Worm (Caenorhabditis elegans): Measurements from ENCODE around the gene ctsa-3.2.

ctsa-3.2 gene

DNA sequence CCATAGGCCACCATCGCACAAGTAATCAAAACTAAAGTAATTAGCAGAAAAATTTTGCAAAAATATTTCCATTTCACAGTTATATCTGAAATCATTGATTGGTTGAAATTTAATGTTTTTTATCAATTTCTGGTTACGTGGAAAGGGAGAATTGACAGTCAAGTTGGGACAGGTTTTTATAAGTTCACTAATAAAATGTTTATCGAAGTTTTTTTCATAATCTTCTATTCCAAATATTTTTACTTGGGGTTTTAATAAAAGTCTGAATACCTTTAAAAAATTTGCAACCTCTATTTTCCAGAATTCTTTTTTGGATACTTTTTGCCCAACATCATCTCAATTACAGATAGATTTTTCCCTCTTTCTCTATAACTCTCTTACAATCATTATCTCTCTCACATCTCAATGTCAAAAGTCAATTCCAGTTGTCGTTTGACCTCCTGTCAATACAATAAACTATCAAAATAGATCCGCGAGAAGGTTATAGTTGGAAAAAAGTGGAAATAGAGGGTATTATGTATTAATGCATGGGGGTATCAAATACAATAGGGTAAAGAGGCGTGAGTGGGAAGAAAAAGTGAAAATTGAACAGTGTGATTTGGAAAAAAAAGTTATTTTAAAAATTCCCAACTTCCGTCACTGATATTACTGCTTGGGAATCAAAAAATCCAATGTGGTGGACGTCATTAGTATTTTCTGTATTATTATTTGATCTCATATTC, at the start of gene ctsa-3.2, which contains the start of gene chil-2:
TSS of gene ctsa-3.2 (plus strand) at position 672 of the 722 bp plus-strand sequence.
TSS of gene chil-2 (minus strand) at position 101 of the 722 bp plus-strand sequence.
- TF ChIP-seq hmg-4 (GFP tag; optimal IDR thresholded peaks at IDR 0.05) (no peak), ceh-13 (GFP tag; optimal IDR thresholded peaks at IDR 0.05) (no peak), hmbx-1 (tag; optimal IDR thresholded peaks at IDR 0.05) (no peak), flt-1 (GFP tag; IDR thresholded peaks at IDR 0.05) (no peak), scrt-1 (GFP tag; IDR thresholded peaks at IDR 0.05) (no peak), F13C5.2 (tag; optimal IDR thresholded peaks at IDR 0.05) (no peak), B0310.2 (tag; optimal IDR thresholded peaks at IDR 0.05) (no peak), ceh-36 (tag; optimal IDR thresholded peaks at IDR 0.05) (no peak)

DNA sequence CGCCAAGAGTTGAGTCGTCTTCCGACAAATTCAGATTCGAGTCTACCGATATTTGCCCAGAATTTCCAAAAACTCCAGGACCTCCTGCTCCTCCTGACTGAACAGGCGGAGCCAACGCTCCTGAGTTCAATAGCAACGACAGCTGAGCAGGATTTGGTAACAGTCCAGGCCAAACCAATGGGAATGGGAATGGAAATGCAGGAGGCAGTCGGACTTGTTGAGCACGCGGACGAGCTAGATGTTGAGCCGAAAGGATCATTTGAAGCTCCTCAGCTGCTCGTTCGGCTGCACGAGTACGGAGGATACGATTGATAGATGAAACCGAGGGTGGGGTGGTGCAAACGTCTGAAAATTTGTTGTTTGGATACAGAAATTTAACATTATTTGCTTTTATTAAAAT, 48.0 kb upstream of the ctsa-3.2 start:
- TF ChIP-seq ama-1 (optimal IDR thresholded peaks at IDR 0.05) = no peak
- no peak for TF ChIP-seq hmbx-1 (tag; optimal IDR thresholded peaks at IDR 0.05)
- no peak for TF ChIP-seq B0310.2 (tag; optimal IDR thresholded peaks at IDR 0.05)
- TF ChIP-seq tbx-37 (GFP tag; conservative IDR thresholded peaks at IDR 0.05) = no peak

ce11 chrII:9827852-9828251, 47.1 kb upstream of the ctsa-3.2 start, which contains the start of gene eyg-1:
eyg-1 (minus strand) TSS chrII:9827952.
- TF ChIP-seq tbx-37 (GFP tag; conservative IDR thresholded peaks at IDR 0.05) (no peak), hnd-1 (tag; optimal IDR thresholded peaks at IDR 0.05) (no peak), B0310.2 (tag; optimal IDR thresholded peaks at IDR 0.05) (no peak), pes-1 (GFP tag; IDR thresholded peaks at IDR 0.05) (no peak), tra-4 (tag; optimal IDR thresholded peaks at IDR 0.05) (no peak), hmg-4 (GFP tag; optimal IDR thresholded peaks at IDR 0.05) (no peak), ceh-13 (GFP tag; optimal IDR thresholded peaks at IDR 0.05) (no peak), ceh-36 (tag; optimal IDR thresholded peaks at IDR 0.05) (no peak)

DNA sequence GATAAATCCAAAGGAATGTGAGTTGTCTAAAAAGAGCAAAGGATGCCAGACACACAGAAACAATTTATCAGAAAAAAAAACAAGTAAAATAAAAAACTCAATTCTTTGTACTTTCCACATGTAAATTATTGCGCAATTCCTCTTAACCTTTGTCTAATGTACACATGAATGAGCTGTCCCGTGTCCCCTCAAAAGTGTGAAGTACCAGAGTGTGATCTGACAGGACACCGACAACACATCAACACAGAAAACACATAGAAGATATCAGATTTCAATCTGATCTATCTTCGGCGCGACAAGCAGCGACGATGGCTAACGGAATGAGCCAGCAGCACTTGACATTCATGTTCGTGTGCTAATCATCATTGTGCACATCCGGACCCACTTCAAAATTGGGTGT, 46.5 kb upstream of the ctsa-3.2 start:
- TF ChIP-seq flt-1 (GFP tag; IDR thresholded peaks at IDR 0.05) (no peak), scrt-1 (GFP tag; IDR thresholded peaks at IDR 0.05) (no peak), tbx-11 (GFP tag; IDR thresholded peaks at IDR 0.05) (no peak), F13C5.2 (tag; optimal IDR thresholded peaks at IDR 0.05) (no peak), hmbx-1 (tag; optimal IDR thresholded peaks at IDR 0.05) (no peak), pes-1 (GFP tag; IDR thresholded peaks at IDR 0.05) (no peak), ama-1 (optimal IDR thresholded peaks at IDR 0.05) (no peak), tra-4 (tag; optimal IDR thresholded peaks at IDR 0.05) (no peak), B0310.2 (tag; optimal IDR thresholded peaks at IDR 0.05) (no peak), ets-7 (tag; optimal IDR thresholded peaks at IDR 0.05) (no peak), hnd-1 (tag; optimal IDR thresholded peaks at IDR 0.05) (no peak), hmg-4 (GFP tag; optimal IDR thresholded peaks at IDR 0.05) (no peak)

DNA sequence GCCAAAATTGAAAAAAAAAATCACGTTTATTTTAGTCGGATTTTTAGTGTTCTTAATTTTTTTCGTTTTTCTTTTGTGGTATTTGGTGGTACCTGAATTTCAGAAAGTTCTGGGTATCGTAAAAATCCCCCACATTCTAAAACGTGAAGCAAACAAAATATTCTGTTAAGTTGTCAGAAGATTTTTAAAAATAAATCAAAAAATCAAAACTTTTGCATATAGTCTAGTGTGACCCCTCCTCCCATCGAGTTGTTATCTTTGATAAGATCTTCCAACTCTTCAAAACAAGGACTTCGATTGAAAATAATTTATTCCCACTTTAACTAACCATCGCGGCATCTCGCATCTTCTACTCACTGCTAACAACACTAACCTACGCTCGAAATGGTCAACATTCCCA, 45.9 kb upstream of the ctsa-3.2 start, which contains the start of gene ZK938.1:
TSS of gene ZK938.1 (plus strand) at position 301 of the 400 bp plus-strand sequence.
- TF ChIP-seq scrt-1 (GFP tag; IDR thresholded peaks at IDR 0.05) (no peak), tbx-37 (GFP tag; conservative IDR thresholded peaks at IDR 0.05) (no peak)

ce11 chrII:9831033-9831432, 43.9 kb upstream of the ctsa-3.2 start, which contains the start of gene ZK938.12:
ZK938.12 (plus strand) TSS chrII:9831333.
- TF ChIP-seq tra-4 (tag; optimal IDR thresholded peaks at IDR 0.05) = no peak
- no peak for TF ChIP-seq sea-1 (GFP tag; conservative IDR thresholded peaks at IDR 0.05)
- TF ChIP-seq ets-7 (tag; optimal IDR thresholded peaks at IDR 0.05) = no peak
- no peak for TF ChIP-seq flt-1 (GFP tag; IDR thresholded peaks at IDR 0.05)
- TF ChIP-seq F13C5.2 (tag; optimal IDR thresholded peaks at IDR 0.05) = no peak
- TF ChIP-seq hmbx-1 (tag; optimal IDR thresholded peaks at IDR 0.05) = no peak
- TF ChIP-seq hnd-1 (tag; optimal IDR thresholded peaks at IDR 0.05) = no peak
- TF ChIP-seq ceh-13 (GFP tag; optimal IDR thresholded peaks at IDR 0.05) = no peak

ce11 chrII:9833855-9834254, 41.1 kb upstream of the ctsa-3.2 start, which contains the start of gene ZK938.3:
ZK938.3 (minus strand) TSS chrII:9833955.
- TF ChIP-seq pes-1 (GFP tag; IDR thresholded peaks at IDR 0.05) (no peak), ceh-36 (tag; optimal IDR thresholded peaks at IDR 0.05) (no peak), tbx-37 (GFP tag; conservative IDR thresholded peaks at IDR 0.05) (no peak), ceh-13 (GFP tag; optimal IDR thresholded peaks at IDR 0.05) (no peak), ama-1 (optimal IDR thresholded peaks at IDR 0.05) (no peak), tra-4 (tag; optimal IDR thresholded peaks at IDR 0.05) (no peak), hmbx-1 (tag; optimal IDR thresholded peaks at IDR 0.05) (no peak), ets-7 (tag; optimal IDR thresholded peaks at IDR 0.05) (no peak), flt-1 (GFP tag; IDR thresholded peaks at IDR 0.05) (no peak), F13C5.2 (tag; optimal IDR thresholded peaks at IDR 0.05) (no peak), hmg-4 (GFP tag; optimal IDR thresholded peaks at IDR 0.05) (no peak), sea-1 (GFP tag; conservative IDR thresholded peaks at IDR 0.05) (no peak), tbx-11 (GFP tag; IDR thresholded peaks at IDR 0.05) (no peak), aly-1 (tag; optimal IDR thresholded peaks at IDR 0.05) (no peak), scrt-1 (GFP tag; IDR thresholded peaks at IDR 0.05) (no peak)

- TF ChIP-seq ceh-13 (GFP tag; optimal IDR thresholded peaks at IDR 0.05) (no peak), flt-1 (GFP tag; IDR thresholded peaks at IDR 0.05) (no peak), sea-1 (GFP tag; conservative IDR thresholded peaks at IDR 0.05) (no peak), pes-1 (GFP tag; IDR thresholded peaks at IDR 0.05) (no peak), tbx-11 (GFP tag; IDR thresholded peaks at IDR 0.05) (no peak), tbx-37 (GFP tag; conservative IDR thresholded peaks at IDR 0.05) (no peak), hmbx-1 (tag; optimal IDR thresholded peaks at IDR 0.05) (no peak), scrt-1 (GFP tag; IDR thresholded peaks at IDR 0.05) (no peak), aly-1 (tag; optimal IDR thresholded peaks at IDR 0.05) (no peak), tra-4 (tag; optimal IDR thresholded peaks at IDR 0.05) (no peak), ceh-36 (tag; optimal IDR thresholded peaks at IDR 0.05) (no peak), ets-7 (tag; optimal IDR thresholded peaks at IDR 0.05) (no peak), B0310.2 (tag; optimal IDR thresholded peaks at IDR 0.05) (no peak), hnd-1 (tag; optimal IDR thresholded peaks at IDR 0.05) (no peak), hmg-4 (GFP tag; optimal IDR thresholded peaks at IDR 0.05) (no peak), ama-1 (optimal IDR thresholded peaks at IDR 0.05) (no peak), F13C5.2 (tag; optimal IDR thresholded peaks at IDR 0.05) (no peak)
These were observed 40.1 kb upstream of the ctsa-3.2 start, which contains the start of gene arrd-5 for ce11 chrII:9834921-9835320. arrd-5 (plus strand) TSS chrII:9835221.
